Worm (Caenorhabditis elegans): ENCODE results near the gene M01D1.12.
"Not testable (repeated sequence)": the region's sequence is repeated elsewhere in the genome, so short reads cannot be mapped to it uniquely, and the experiment has no call there.

M01D1.12 gene

DNA sequence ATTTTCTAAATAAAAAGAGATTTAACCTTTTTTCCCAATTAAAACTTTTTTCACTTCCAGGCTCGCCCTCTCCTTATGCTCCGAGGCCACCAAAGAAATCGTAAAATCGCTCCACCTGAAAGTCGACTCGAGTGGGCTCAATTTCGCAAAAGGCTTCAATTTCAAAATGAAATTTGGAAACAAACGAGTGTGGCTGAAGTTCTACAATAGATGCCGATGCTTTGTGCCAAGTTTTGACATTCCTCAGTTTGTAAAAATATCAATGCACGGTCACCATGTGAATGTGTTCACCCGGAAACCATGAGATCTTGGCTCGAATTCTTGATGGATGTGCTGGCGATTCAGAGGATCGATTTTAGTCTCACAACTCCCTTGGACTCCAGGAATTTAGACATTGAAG lies at the start of gene M01D1.12:
TSS of gene M01D1.12 (plus strand) at position 301 of the 400 bp plus-strand sequence.
- TF ChIP-seq unc-62 (GFP tag; optimal IDR thresholded peaks at IDR 0.05), result no peak

DNA sequence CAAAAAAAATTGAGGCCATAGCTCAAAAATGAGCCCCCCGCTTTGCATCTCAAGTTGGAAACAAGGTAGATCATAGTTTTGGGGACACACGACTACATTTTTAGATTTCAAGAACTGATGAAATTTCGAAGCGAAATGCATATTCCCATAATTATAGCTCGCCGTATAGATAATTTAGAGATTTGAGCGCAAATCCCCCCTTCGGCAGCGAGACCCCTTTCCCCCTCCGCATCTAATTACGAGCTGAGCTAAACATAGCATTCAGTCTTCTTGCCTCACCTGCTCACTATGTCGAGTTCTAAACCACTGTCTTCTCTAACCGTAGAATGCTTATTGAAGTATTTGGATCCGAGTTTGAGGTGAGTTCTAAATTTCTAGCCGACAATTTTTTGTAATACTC lies 47.6 kb upstream of the M01D1.12 start, which contains the start of the genes fbxc-17 and fbxc-15:
TSS of gene fbxc-17 (minus strand) at position 101 of the 400 bp plus-strand sequence.
TSS of gene fbxc-15 (plus strand) at position 289 of the 400 bp plus-strand sequence.
- no peak for TF ChIP-seq unc-62 (GFP tag; optimal IDR thresholded peaks at IDR 0.05)

DNA sequence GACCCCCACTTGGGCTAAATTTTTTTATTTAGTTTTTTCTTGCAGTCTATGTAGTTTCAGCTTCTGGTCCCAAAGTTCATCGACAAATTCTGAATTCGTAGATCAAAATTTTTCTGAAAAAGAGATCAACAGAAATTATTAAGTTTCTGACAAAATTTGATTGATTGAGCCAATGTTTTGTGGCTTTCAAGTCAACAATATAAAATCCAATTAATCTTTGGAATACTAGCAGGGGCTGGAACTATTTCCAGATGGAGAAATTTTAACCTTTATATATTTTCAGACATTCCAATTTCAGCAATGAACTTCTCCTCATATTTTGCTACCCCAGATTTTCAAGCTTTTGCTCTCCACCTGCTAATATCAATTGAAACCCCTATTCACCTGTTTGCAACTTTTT lies 43.9 kb upstream of the M01D1.12 start, which contains the start of gene srh-274:
TSS of gene srh-274 (plus strand) at position 301 of the 400 bp plus-strand sequence.
- no peak for TF ChIP-seq unc-62 (GFP tag; optimal IDR thresholded peaks at IDR 0.05)

DNA sequence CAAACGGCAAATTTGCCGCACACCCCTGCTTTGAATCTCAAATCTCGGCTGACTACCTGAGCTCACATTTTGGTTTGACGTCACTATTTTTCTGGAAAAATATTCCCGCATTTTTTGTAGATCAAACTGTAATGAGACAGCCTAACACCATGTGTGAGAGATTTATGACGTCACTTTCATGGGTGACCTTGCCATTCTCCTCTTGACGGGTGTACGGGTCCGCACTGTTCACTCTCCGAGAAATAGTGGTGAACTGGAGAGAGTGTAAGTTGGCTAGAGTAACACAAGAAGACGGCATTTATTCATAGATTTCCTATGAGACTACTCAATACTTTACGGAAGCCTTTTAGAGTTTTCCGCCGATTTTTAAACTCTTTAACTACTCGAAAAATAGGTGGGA lies 41.1 kb upstream of the M01D1.12 start, which contains the start of gene fbxc-40:
TSS of gene fbxc-40 (plus strand) at position 301 of the 400 bp plus-strand sequence.
- not testable (repeated sequence) for TF ChIP-seq unc-62 (GFP tag; optimal IDR thresholded peaks at IDR 0.05)

DNA sequence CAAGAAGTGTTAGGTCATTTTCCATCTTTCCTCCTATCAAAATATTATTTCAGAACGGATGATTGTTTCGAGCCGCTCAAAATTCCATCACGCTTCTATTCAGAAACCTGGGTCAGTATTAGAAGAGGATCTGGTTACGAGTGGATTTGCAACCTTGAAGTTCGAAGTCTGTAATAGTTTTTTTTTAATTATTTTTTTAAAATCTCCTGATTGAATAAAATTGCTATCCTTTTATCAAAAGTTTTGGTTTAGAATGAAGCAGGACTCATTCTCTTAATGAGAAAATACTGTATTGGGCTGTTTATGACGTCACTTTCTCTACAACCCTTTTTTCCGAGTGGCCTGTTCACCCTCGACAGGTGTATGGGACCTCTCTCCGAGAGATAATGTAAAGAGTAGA lies 38.3 kb upstream of the M01D1.12 start, which contains the start of gene fbxc-39:
TSS of gene fbxc-39 (plus strand) at position 301 of the 400 bp plus-strand sequence.
- TF ChIP-seq unc-62 (GFP tag; optimal IDR thresholded peaks at IDR 0.05), result no peak

DNA sequence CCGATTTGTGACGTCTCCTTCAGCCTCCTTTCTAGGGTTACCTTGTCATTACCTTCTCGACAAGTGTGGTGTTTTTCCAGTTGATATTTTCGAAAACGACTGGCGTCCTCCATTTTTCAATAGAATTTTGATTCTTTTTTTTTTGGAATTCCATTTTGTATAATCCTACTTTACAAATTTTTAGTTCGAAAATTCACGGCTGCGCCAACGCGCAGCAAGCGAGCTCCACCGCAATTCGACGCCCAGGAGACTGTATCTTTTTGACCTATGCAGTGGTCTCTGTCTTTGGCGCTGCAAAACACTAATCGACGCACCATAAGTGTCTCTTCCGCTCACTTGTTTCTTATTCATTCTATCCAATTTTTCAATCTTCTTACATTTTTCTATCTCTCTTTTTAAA lies 35.5 kb upstream of the M01D1.12 start, which contains the start of gene fbxc-42:
TSS of gene fbxc-42 (plus strand) at position 301 of the 400 bp plus-strand sequence.
- TF ChIP-seq unc-62 (GFP tag; optimal IDR thresholded peaks at IDR 0.05), result no peak

DNA sequence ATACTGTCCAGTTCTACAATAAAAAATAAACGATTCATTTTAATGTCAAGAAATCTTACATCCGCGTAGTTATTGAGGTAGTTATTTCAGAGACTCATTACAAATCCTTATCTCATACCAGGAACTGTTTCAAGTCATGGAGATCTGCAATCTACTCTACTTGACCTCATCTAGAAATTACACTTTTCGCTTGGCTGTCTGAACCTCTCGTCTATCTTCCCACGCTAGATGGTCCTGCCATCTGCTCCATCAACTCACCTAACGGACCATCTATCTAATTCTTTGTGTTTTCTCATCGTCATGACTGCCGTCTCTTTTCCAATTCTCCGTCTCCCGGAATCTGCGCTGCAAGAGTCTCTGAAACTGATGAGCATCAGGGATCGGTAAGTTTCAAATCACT lies 32.5 kb upstream of the M01D1.12 start, which contains the start of gene F45D11.7:
TSS of gene F45D11.7 (plus strand) at position 301 of the 400 bp plus-strand sequence.
- not testable (repeated sequence) for TF ChIP-seq unc-62 (GFP tag; optimal IDR thresholded peaks at IDR 0.05)

DNA sequence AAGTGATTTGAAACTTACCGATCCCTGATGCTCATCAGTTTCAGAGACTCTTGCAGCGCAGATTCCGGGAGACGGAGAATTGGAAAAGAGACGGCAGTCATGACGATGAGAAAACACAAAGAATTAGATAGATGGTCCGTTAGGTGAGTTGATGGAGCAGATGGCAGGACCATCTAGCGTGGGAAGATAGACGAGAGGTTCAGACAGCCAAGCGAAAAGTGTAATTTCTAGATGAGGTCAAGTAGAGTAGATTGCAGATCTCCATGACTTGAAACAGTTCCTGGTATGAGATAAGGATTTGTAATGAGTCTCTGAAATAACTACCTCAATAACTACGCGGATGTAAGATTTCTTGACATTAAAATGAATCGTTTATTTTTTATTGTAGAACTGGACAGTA lies 30.7 kb upstream of the M01D1.12 start, which contains the start of gene F45D11.11:
TSS of gene F45D11.11 (minus strand) at position 101 of the 400 bp plus-strand sequence.
- TF ChIP-seq unc-62 (GFP tag; optimal IDR thresholded peaks at IDR 0.05), result not testable (repeated sequence)

DNA sequence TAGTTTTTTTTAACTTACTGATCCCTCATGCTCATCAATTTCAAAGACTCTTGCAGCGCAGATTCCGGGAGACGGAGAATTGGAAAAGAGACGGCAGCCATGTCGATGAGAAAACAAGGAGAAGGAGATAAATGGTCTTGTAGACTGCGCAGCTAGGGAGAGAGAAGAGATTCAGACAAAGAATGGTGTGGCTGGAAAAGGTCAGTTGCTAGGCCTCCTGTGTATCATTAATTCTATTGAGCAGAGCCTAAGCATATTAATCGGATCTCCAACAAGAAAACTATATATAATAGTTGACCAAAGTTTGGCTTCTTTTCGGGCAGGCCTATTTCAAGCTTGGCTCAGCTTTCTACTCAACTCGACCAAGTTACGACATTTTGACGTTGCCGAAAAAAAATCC lies 27.3 kb upstream of the M01D1.12 start, which contains the start of gene fbxb-29:
TSS of gene fbxb-29 (minus strand) at position 101 of the 400 bp plus-strand sequence.
- no peak for TF ChIP-seq unc-62 (GFP tag; optimal IDR thresholded peaks at IDR 0.05)

DNA sequence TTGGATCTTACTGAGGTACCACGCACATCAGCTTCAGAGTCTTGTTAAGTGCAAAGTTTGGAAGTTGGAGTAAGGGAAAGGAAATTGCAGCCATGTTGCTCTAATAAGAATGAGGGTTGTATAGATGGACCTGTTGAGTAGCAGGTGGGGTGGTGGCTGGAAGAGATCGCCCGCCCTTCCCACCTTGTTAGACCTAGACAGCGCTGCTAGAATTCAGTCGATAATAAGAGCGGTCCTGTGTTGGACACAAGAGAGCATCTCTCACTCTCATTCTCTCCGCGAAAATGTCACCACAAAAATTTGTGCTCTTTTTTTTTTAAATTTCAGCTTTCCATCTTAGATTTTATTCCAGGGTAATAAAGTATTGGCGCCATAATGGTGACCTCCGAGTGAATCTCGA lies 25.4 kb upstream of the M01D1.12 start, which contains the start of the genes fbxb-30 and F45D11.5:
TSS of gene fbxb-30 (minus strand) at position 101 of the 400 bp plus-strand sequence.
TSS of gene F45D11.5 (plus strand) at position 352 of the 400 bp plus-strand sequence.
- TF ChIP-seq unc-62 (GFP tag; optimal IDR thresholded peaks at IDR 0.05), result no peak

DNA sequence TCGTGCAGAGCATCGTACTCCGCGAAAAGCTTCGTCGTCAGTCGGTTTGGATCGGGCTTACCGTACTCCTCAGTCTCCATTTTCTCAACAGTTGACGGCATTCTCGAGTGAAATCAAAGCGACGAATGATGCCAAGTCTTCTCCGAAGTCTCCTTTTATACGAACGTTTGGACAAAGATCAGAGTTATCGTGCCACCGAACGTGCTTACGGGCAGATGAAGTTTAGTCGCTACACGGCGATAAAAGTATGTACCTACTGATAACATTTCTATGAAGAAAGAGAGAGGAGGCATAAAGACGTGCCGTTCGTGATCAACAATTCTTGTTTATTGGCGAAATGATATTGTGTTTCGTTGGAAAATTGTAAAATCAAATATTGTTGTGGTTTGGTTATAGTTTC lies 20.4 kb upstream of the M01D1.12 start, which contains the start of gene F45D11.14:
TSS of gene F45D11.14 (minus strand) at position 101 of the 400 bp plus-strand sequence.
- not testable (repeated sequence) for TF ChIP-seq unc-62 (GFP tag; optimal IDR thresholded peaks at IDR 0.05)

DNA sequence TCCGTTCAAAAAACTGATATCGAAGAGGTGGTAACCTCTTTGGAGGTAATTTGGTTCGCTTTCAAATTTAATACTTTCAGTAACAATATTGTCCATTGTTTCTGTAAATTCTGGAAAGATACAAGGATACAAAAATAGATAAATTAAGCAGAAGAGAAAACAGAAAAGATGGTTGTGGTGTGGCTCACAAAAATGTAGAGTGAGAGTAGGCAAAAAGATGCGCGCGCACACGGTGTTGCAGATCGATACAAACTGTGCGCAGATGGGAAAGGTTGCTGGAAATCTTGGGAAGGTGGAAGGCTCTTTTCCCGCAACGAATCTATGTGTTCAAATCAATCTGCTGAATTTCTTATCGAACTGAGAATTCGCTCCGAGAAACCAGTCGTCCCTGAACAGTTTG lies 2.1 kb upstream of the M01D1.12 start, which contains the start of gene btb-11:
TSS of gene btb-11 (minus strand) at position 101 of the 400 bp plus-strand sequence.
- TF ChIP-seq unc-62 (GFP tag; optimal IDR thresholded peaks at IDR 0.05), result not testable (repeated sequence)

DNA sequence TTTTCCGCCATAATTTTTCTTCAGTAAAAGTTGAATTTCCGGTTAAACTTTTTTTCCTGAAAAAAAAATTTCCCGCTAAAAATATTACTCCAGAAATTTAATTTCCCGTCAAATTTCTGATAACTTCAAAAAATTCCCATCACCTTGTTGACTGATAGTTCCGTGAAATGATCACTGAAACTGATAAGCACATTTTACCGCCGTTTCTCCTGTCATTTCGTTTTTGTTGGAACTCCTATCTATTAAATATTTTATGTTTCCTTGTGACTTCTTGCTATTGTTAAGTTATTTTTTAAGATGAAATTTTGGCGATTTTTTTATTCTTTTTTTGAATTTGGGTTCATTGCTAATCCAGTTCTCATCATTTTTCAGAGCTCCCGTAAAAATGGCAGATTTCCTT lies 1.8 kb downstream of the M01D1.12 start, which contains the start of gene math-34:
TSS of gene math-34 (plus strand) at position 371 of the 400 bp plus-strand sequence.
- TF ChIP-seq unc-62 (GFP tag; optimal IDR thresholded peaks at IDR 0.05), result no peak

DNA sequence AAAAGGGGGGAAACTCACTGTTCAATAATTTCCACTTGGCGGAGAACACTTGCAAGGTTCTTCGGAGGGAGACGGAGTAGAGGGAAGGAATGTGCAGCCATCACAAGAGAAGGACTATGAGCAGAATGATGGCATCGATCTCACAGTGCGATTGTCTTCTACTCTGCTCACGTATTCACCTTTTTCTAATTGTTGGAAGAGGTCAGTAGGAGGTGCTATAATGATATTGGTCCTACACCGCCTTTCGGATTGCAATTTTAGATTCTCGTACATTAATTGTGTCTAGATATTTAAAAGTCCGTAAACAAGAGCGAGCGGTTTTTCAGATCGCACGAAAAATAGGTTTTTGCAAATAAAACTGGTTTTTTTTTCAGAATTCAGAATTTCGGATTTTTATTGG lies 13.7 kb downstream of the M01D1.12 start, which contains the start of gene fbxb-39:
TSS of gene fbxb-39 (minus strand) at position 101 of the 400 bp plus-strand sequence.
- no peak for TF ChIP-seq unc-62 (GFP tag; optimal IDR thresholded peaks at IDR 0.05)

DNA sequence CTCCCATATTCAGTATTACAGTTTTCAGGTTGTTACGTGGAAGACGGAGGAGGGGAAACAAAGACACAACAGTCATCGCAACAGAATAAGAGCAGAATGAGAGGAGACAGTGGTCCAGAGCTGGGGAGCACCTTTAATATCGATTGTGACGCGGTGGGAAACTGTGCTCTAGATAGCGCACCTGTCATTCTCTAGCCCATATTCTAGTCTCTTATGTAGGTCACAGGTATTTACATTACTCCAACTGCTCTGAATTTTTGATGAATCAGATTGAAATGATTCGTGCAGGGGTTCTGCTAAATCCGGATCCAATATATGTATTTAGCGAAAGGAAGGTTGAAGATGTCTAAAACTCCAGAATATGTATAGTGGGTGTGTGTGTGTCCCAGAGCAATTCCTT lies 15.5 kb downstream of the M01D1.12 start, which contains the start of gene fbxb-41:
TSS of gene fbxb-41 (minus strand) at position 101 of the 400 bp plus-strand sequence.
- TF ChIP-seq unc-62 (GFP tag; optimal IDR thresholded peaks at IDR 0.05), result no peak

DNA sequence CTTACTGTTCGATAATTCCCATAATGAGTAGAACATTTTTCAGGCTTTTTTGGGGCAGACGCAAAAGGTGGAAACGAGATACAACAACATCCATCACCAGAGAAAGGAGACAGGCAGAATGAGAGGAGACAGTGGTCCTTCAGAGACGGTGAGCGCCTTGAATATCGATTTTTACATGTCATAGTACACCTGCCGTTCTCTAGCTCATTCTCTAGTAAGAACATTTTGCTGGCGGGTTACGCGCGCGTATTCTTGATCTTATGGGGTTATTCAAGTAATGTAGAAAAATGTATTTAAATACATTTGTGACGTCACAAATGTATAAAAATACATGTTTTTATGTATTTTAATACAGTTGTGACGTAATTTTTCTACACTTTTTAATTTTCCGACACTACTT lies 17.2 kb downstream of the M01D1.12 start, which contains the start of gene fbxb-45:
TSS of gene fbxb-45 (minus strand) at position 101 of the 400 bp plus-strand sequence.
- not testable (repeated sequence) for TF ChIP-seq unc-62 (GFP tag; optimal IDR thresholded peaks at IDR 0.05)

Measured in whole organism, dauer.